Worm (Caenorhabditis elegans) whole organism, L3 larva: ENCODE data around the gene ZK54.3.

Source experiments
- ama-1 ChIP-seq: fragments of 150-350 bp; optimal IDR thresholded peaks from 2 replicates; lab custom pipeline; 2018
- fkh-2 ChIP-seq: fragments of 150-350 bp; optimal IDR thresholded peaks from 2 replicates; lab custom pipeline; 2014; ENCODE audit warnings: missing biosample characterization, missing genetic modification reagents, missing genetic modification characterization
- lin-39 ChIP-seq: fragments of 150-350 bp; optimal IDR thresholded peaks from 2 replicates; lab custom pipeline; 2018; ENCODE audit warnings: missing biosample characterization, missing genetic modification reagents, missing genetic modification characterization
- nfya-1 ChIP-seq: sonication (generic microtip); optimal IDR thresholded peaks from 2 replicates; lab custom pipeline; 2017; ENCODE audit warnings: missing genetic modification characterization, mild to moderate bottlenecking, missing compliant biosample characterization, antibody characterized with exemption, moderate library complexity; ENCODE audit not compliant: insufficient read depth
- nhr-12 ChIP-seq: fragments of 150-350 bp; optimal IDR thresholded peaks from 2 replicates; lab custom pipeline; 2014; ENCODE audit warnings: missing biosample characterization, missing genetic modification characterization
- ztf-4 ChIP-seq: fragments of 150-350 bp; optimal IDR thresholded peaks from 2 replicates; lab custom pipeline; 2014; ENCODE audit warnings: missing biosample characterization, missing genetic modification characterization

DNA sequence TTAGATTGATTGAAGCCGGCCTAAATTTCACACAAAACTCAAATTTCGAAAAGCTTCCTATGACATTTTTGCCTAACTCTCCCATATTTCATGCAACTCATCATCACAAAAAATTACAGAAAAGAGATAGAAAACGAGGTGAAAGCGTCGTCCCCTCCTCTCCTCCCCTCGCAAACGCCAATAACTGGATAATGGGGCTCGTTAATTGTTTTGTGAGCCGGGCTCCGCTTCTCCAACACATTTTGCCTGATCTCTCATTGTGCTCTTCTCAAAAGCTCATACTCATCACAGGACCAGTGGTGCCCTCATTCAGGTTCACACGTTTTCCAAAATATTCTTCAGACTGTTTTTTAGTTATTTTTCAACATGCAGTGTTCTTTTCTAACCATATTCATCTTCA lies 38.0 kb downstream of the ZK54.3 start, which contains the start of gene pbo-6:
- TF ChIP-seq fkh-2 (no peak), nhr-12 (tag; lab: Kevin White, UChicago) (no peak), lin-39 (tag; lab: Kevin White, UChicago) (no peak), nfya-1 (tag; lab: Kevin White, UChicago) (no peak), ztf-4 (tag; lab: Kevin White, UChicago) (no peak), ama-1 (lab: Kevin White, UChicago) (no peak)
